Fruit fly (Drosophila melanogaster): ENCODE data around the gene CG32755.

CG32755 gene

dm6 chrX:5968094-5968723, 18.2 kb downstream of the CG32755 start (continued):
- TF ChIP-seq Tbp (GFP tag; optimal IDR thresholded peaks at IDR 0.05) (no peak), zfh2 (GFP tag; optimal IDR thresholded peaks at IDR 0.05) (no peak), CG1024 (GFP tag; IDR thresholded peaks at IDR 0.05) (peak; percentile 40; the same call in 1 of the 2 replicates), CG7786 (GFP tag; optimal IDR thresholded peaks at IDR 0.05) (peak; percentile 4), jigr1 (GFP tag; IDR thresholded peaks at IDR 0.05) (0 out of 3 replicates have a peak, but pooled peaks have one; percentile 16), p53 (GFP tag; optimal IDR thresholded peaks at IDR 0.05) (no peak), so (GFP tag; IDR thresholded peaks at IDR 0.05) (no peak; the same call in 2 of the 3 replicates), D19B (GFP tag; optimal IDR thresholded peaks at IDR 0.05) (no peak), Dip2 (GFP tag; IDR thresholded peaks at IDR 0.05) (no peak), Blimp-1 (GFP tag; optimal IDR thresholded peaks at IDR 0.05) (peak; percentile 43), lmd (GFP tag; IDR thresholded peaks at IDR 0.05) (peak; percentile 38; the same call in 1 of the 2 replicates), gce (GFP tag; IDR thresholded peaks at IDR 0.05) (no peak), CG2129 (GFP tag; IDR thresholded peaks at IDR 0.05; ENCODE audit: partially characterized antibody) (no peak), CG11398 (GFP tag; optimal IDR thresholded peaks at IDR 0.05) (peak; percentile 0), schlank (tag; optimal IDR thresholded peaks at IDR 0.05) (no peak), CG7271 (tag; optimal IDR thresholded peaks at IDR 0.05) (no peak), CoRest (tag; optimal IDR thresholded peaks at IDR 0.05) (no peak), chm (GFP tag; IDR thresholded peaks at IDR 0.05) (no peak), CG14050 (GFP tag; IDR thresholded peaks at IDR 0.05) (peak; percentile 14; the same call in 1 of the 3 replicates), gcm (GFP tag; optimal IDR thresholded peaks at IDR 0.05) (no peak), CG30431 (GFP tag; optimal IDR thresholded peaks at IDR 0.05) (no peak), Bgb (GFP tag; IDR thresholded peaks at IDR 0.05; ENCODE audit: partially characterized antibody) (no peak), pzg (GFP tag; optimal IDR thresholded peaks at IDR 0.05) (no peak), vnd (GFP tag; IDR thresholded peaks at IDR 0.05; ENCODE audit: partially characterized antibody) (no peak), nerfin-1 (tag; optimal IDR thresholded peaks at IDR 0.05) (no peak), pb (GFP tag; optimal IDR thresholded peaks at IDR 0.05) (no peak), seq (GFP tag; IDR thresholded peaks at IDR 0.05) (no peak), CG12155 (GFP tag; optimal IDR thresholded peaks at IDR 0.05) (no peak), row (GFP tag; IDR thresholded peaks at IDR 0.05) (no peak; the same call in 2 of the 3 replicates), ftz-f1 (GFP tag; optimal IDR thresholded peaks at IDR 0.05) (no peak), gt (GFP tag; IDR thresholded peaks at IDR 0.05) (no peak), sr (GFP tag; IDR thresholded peaks at IDR 0.05) (0 out of 3 replicates have a peak, but pooled peaks have one; percentile 26), CG9437 (GFP tag; optimal IDR thresholded peaks at IDR 0.05) (no peak), CG3847 (GFP tag; IDR thresholded peaks at IDR 0.05) (no peak), CG17612 (GFP tag; IDR thresholded peaks at IDR 0.05) (no peak), cg (GFP tag; optimal IDR thresholded peaks at IDR 0.05) (no peak), Xbp1 (GFP tag; optimal IDR thresholded peaks at IDR 0.05) (peak; percentile 31), CG16779 (GFP tag; IDR thresholded peaks at IDR 0.05) (no peak), Hmr (GFP tag; optimal IDR thresholded peaks at IDR 0.05) (no peak), CG12744 (GFP tag; optimal IDR thresholded peaks at IDR 0.05) (no peak), bbx (GFP tag; IDR thresholded peaks at IDR 0.05; ENCODE audit: partially characterized antibody) (no peak), nerfin-2 (GFP tag; IDR thresholded peaks at IDR 0.05; ENCODE audit: partially characterized antibody) (no peak), luna (GFP tag; optimal IDR thresholded peaks at IDR 0.05) (no peak), CG12659 (GFP tag; optimal IDR thresholded peaks at IDR 0.05) (no peak), sima (GFP tag; optimal IDR thresholded peaks at IDR 0.05) (no peak), Lhr (GFP tag; optimal IDR thresholded peaks at IDR 0.05) (no peak), CG14667 (GFP tag; IDR thresholded peaks at IDR 0.05) (no peak), Pdp1 (GFP tag; optimal IDR thresholded peaks at IDR 0.05) (no peak), Fer3 (tag; optimal IDR thresholded peaks at IDR 0.05) (no peak), zen (tag; optimal IDR thresholded peaks at IDR 0.05) (no peak)

Measured in whole organism, embryonic.